Worm (Caenorhabditis elegans) whole organism, L3 larva: ENCODE data around the gene nas-17.

Source experiments
- ama-1 ChIP-seq: fragments of 150-350 bp; optimal IDR thresholded peaks from 2 replicates; lab custom pipeline; 2018
- ceh-82 ChIP-seq: fragments of 150-350 bp; optimal IDR thresholded peaks from 2 replicates; lab custom pipeline; 2014; ENCODE audit warnings: missing biosample characterization, missing genetic modification characterization
- elt-3 ChIP-seq, 3 experiments: fragments of 150-350 bp in 1 of 3; sonication (generic microtip) in 2 of 3; optimal IDR thresholded peaks; 2 replicates in 2 of 3; 4 replicates in 1 of 3; lab custom pipeline; 2014 to 2017; ENCODE audit warnings: missing biosample characterization in 3 of 3, missing genetic modification characterization in 3 of 3
- lin-15B ChIP-seq: fragments of 150-350 bp; optimal IDR thresholded peaks from 2 replicates; lab custom pipeline; 2014; ENCODE audit warnings: missing biosample characterization, missing genetic modification characterization
- unc-62 ChIP-seq: fragments of 150-350 bp; sonication (generic microtip); optimal IDR thresholded peaks from 4 replicates; lab custom pipeline; 2014; ENCODE audit warnings: missing biosample characterization, missing genetic modification reagents, missing genetic modification characterization

DNA sequence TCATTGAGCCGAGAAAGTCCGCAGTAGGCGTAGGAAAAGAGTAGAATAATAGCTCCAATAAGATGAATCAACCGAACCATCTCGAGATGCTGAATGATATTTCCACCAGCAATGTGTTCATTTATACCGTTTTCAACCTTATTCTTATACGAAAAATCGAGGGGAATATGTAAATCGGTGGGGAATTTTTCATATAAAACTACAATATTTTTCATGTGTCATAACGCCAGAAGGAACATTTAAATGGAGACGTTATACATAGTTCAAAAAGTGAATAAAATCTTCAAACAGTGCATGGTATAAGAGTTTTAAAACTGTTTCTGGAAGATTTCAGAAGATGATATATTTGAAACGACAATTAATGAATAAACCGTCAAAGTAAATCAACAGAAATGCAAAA is 3.9 kb downstream of the nas-17 start, which contains the start of gene nas-19:
- no peak for TF ChIP-seq lin-15B
- no peak for TF ChIP-seq ceh-82
- TF ChIP-seq unc-62 (GFP tag; lab: Kevin White, UChicago): no peak
- no peak for TF ChIP-seq ama-1 (lab: Kevin White, UChicago)
- TF ChIP-seq elt-3 (tag; optimal IDR thresholded peaks at IDR 0.05; lab: Kevin White, UChicago): no peak
